Fruit fly (Drosophila melanogaster) whole organism: ENCODE measurements around the gene CG31174.

Experiments
- pan ChIP-seq: fragments of >200 bp; optimal IDR thresholded peaks from 2 replicates; lab custom pipeline; 2017
- psq ChIP-seq: fragments of >200 bp; optimal IDR thresholded peaks from 2 replicates; lab custom pipeline; 2017
- usp ChIP-seq: fragments of >200 bp; optimal IDR thresholded peaks from 2 replicates; lab custom pipeline; 2017; ENCODE audit warnings: missing biosample characterization, missing genetic modification characterization, mixed read lengths

DNA sequence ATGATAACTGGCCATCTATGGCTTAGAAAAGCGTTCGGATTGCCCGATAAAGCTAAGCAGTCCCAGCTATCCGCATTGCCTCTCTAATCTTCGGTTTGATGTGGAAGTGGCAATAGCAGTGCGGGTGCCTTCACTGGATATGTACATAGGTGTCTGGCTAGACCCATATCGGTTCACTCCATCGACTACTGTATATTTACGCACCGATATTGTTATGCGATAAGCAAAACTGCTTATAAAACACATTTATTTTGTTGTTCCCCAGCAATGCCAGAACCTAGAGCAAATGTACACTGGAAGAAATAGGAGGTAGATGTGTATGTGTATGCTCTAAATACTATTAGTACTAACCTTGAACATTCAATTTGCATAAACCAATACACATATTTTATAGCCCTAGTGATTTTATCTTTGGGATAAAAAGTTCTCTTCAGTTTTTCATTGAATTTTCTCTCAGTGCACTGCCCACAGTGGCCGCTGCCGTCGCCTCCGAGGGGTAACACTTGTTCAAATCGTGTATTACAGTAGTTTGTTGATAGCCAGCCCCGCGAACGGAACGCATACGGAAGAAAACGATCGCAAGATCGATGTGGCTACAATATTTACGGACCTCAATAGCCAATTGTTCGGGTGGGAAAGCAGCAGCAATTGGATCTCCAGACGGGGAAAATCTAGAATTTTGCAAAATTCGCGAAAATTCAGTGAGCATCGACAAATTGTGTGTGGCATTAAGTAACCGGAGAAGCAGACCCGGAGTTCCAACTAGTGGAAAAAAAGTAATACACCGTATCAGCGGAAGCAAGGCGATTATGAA lies 1.1 kb upstream of the CG31174 start, which contains the start of gene CG31431:
- no peak for TF ChIP-seq pan
- no peak for TF ChIP-seq psq (lab: Kevin White, UChicago)
- TF ChIP-seq usp (GFP tag; lab: Kevin White, UChicago), result no peak
